Fruit fly (Drosophila melanogaster) whole organism, wandering third instar larva: Measurements from ENCODE around the gene CG3123.
A peak's percentile ranks its signal among the peaks of the same experiment; 100 is the strongest.

Experiments used
- Abd-B ChIP-seq: fragments of >200 bp; optimal IDR thresholded peaks from 2 replicates; lab custom pipeline; 2017; ENCODE audit warnings: missing biosample characterization, missing genetic modification characterization
- CG32264 ChIP-seq: fragments of 200-800 bp; sonication (Bioruptor generic); optimal IDR thresholded peaks from 2 replicates; lab custom pipeline; 2016; ENCODE audit warnings: missing biosample characterization, missing genetic modification characterization
- CG9705 ChIP-seq: fragments of 200-800 bp; sonication (Bioruptor generic); optimal IDR thresholded peaks from 2 replicates; lab custom pipeline; 2018; ENCODE audit warnings: missing biosample characterization, mild to moderate bottlenecking, missing genetic modification characterization
- CrebA ChIP-seq: fragments of 200-800 bp; sonication (Bioruptor generic); optimal IDR thresholded peaks from 2 replicates; lab custom pipeline; 2016; ENCODE audit warnings: missing biosample characterization, mild to moderate bottlenecking, missing genetic modification characterization, borderline replicate concordance
- Dfd ChIP-seq: fragments of >200 bp; optimal IDR thresholded peaks from 2 replicates; lab custom pipeline; 2017; ENCODE audit warnings: missing biosample characterization, missing genetic modification characterization
- Dif ChIP-seq: fragments of 200-275, 200-300 bp; sonication (Bioruptor generic); optimal IDR thresholded peaks from 2 replicates; lab custom pipeline; 2018; ENCODE audit warnings: missing biosample characterization, missing genetic modification characterization; ENCODE audit not compliant: partially characterized antibody
- GATAd ChIP-seq: sonication (Bioruptor generic); optimal IDR thresholded peaks from 2 replicates; lab custom pipeline; 2016; ENCODE audit warnings: missing biosample characterization, missing genetic modification characterization
- HLH106 ChIP-seq: fragments of 200-800 bp; optimal IDR thresholded peaks from 3 replicates; lab custom pipeline; 2019; ENCODE audit warnings: missing biosample characterization, mild to moderate bottlenecking, missing genetic modification characterization, moderate library complexity
- Hnf4 ChIP-seq: fragments of 200-800 bp; sonication (Bioruptor generic); optimal IDR thresholded peaks from 2 replicates; lab custom pipeline; 2016; ENCODE audit warnings: missing biosample characterization, mild to moderate bottlenecking, missing genetic modification characterization
- Hr78 ChIP-seq: fragments of >200 bp; optimal IDR thresholded peaks from 2 replicates; lab custom pipeline; 2017; ENCODE audit warnings: missing biosample characterization, missing genetic modification characterization
- Hr83 ChIP-seq: fragments of 200-300 bp; sonication (Bioruptor generic); optimal IDR thresholded peaks from 2 replicates; lab custom pipeline; 2016; ENCODE audit warnings: missing biosample characterization, mild to moderate bottlenecking, missing genetic modification characterization, moderate library complexity; ENCODE audit not compliant: poor library complexity, severe bottlenecking
- Jra ChIP-seq: sonication (Bioruptor generic); optimal IDR thresholded peaks from 2 replicates; lab custom pipeline; 2016; ENCODE audit warnings: missing biosample characterization, missing genetic modification characterization
- Mio ChIP-seq: sonication (Bioruptor generic); optimal IDR thresholded peaks from 2 replicates; lab custom pipeline; 2016; ENCODE audit warnings: missing biosample characterization, missing genetic modification characterization
- Myc ChIP-seq: fragments of >200 bp; optimal IDR thresholded peaks from 2 replicates; lab custom pipeline; 2017
- N ChIP-seq: fragments of >200 bp; optimal IDR thresholded peaks from 2 replicates; lab custom pipeline; 2018; ENCODE audit warnings: missing biosample characterization, missing external identifiers, missing genetic modification characterization
- OdsH ChIP-seq: fragments of 200-800 bp; sonication (Bioruptor generic); optimal IDR thresholded peaks from 2 replicates; lab custom pipeline; 2016; ENCODE audit warnings: missing biosample characterization, mild to moderate bottlenecking, missing genetic modification characterization
- Rel ChIP-seq, 2 experiments: fragments of 200-800 bp; sonication (Bioruptor generic) in 1 of 2; optimal IDR thresholded peaks; 2 replicates in 1 of 2; 3 replicates in 1 of 2; lab custom pipeline; 2016 to 2019; ENCODE audit warnings: mild to moderate bottlenecking in 2 of 2, missing biosample characterization in 2 of 2, missing genetic modification characterization in 2 of 2, moderate library complexity in 1 of 2
- Sp1 ChIP-seq: fragments of 200-800 bp; sonication (Bioruptor generic); optimal IDR thresholded peaks from 3 replicates; lab custom pipeline; 2019; ENCODE audit warnings: missing biosample characterization, mild to moderate bottlenecking, missing genetic modification characterization, moderate library complexity
- Vsx2 ChIP-seq: fragments of 200-300, 225-300 bp; sonication (Bioruptor generic); optimal IDR thresholded peaks from 2 replicates; lab custom pipeline; 2018; ENCODE audit warnings: missing biosample characterization, missing genetic modification characterization; ENCODE audit not compliant: partially characterized antibody
- br ChIP-seq: fragments of 200-800 bp; sonication (Bioruptor generic); optimal IDR thresholded peaks from 2 replicates; lab custom pipeline; 2016; ENCODE audit warnings: missing biosample characterization, missing genetic modification characterization
- brk ChIP-seq: fragments of 200-800 bp; sonication (Bioruptor generic); optimal IDR thresholded peaks from 2 replicates; lab custom pipeline; 2016; ENCODE audit warnings: missing biosample characterization, mild to moderate bottlenecking, missing genetic modification characterization
- dl ChIP-seq, 2 experiments: fragments of 175-275, 200-275 bp in 1 of 2; fragments of 200-275 bp in 1 of 2; sonication (Bioruptor generic); optimal IDR thresholded peaks; lab custom pipeline; 2018; ENCODE audit warnings: mild to moderate bottlenecking in 2 of 2, missing biosample characterization in 2 of 2, missing genetic modification characterization in 2 of 2, moderate library complexity in 2 of 2; ENCODE audit not compliant: partially characterized antibody in 2 of 2, insufficient read depth in 1 of 2
- dmrt93B ChIP-seq: fragments of 200-800 bp; sonication (Bioruptor generic); optimal IDR thresholded peaks from 2 replicates; lab custom pipeline; 2018; ENCODE audit warnings: missing biosample characterization, mild to moderate bottlenecking, missing genetic modification characterization
- dsf ChIP-seq: sonication (Bioruptor generic); optimal IDR thresholded peaks from 2 replicates; lab custom pipeline; 2016; ENCODE audit warnings: missing biosample characterization, missing genetic modification characterization, borderline replicate concordance
- ey ChIP-seq: fragments of 200-800 bp; sonication (Bioruptor generic); optimal IDR thresholded peaks from 2 replicates; lab custom pipeline; 2016; ENCODE audit warnings: missing biosample characterization, missing genetic modification characterization
- foxo ChIP-seq, 2 experiments: fragments of 200-800 bp; sonication (Bioruptor generic); optimal IDR thresholded peaks; 2 replicates in 1 of 2; 3 replicates in 1 of 2; lab custom pipeline; 2016 to 2017; ENCODE audit warnings: missing biosample characterization in 2 of 2, missing genetic modification characterization in 2 of 2
- fru ChIP-seq: fragments of 200-800 bp; sonication (Bioruptor generic); optimal IDR thresholded peaks from 3 replicates; lab custom pipeline; 2016; ENCODE audit warnings: missing biosample characterization, mild to moderate bottlenecking, missing genetic modification characterization
- h ChIP-seq: fragments of 200-800 bp; sonication (Bioruptor generic); optimal IDR thresholded peaks from 3 replicates; lab custom pipeline; 2016; ENCODE audit warnings: missing biosample characterization, mild to moderate bottlenecking, missing genetic modification characterization
- jim ChIP-seq: fragments of 175-275, 200-325 bp; sonication (Bioruptor generic); optimal IDR thresholded peaks from 2 replicates; lab custom pipeline; 2016; ENCODE audit warnings: missing biosample characterization, mild to moderate bottlenecking, missing genetic modification characterization
- lola ChIP-seq: fragments of >200 bp; optimal IDR thresholded peaks from 2 replicates; lab custom pipeline; 2017; ENCODE audit warnings: missing biosample characterization, missing genetic modification characterization
- pan ChIP-seq: fragments of >200 bp; optimal IDR thresholded peaks from 2 replicates; lab custom pipeline; 2017
- psq ChIP-seq: fragments of 200-800 bp; sonication (Bioruptor generic); optimal IDR thresholded peaks from 3 replicates; lab custom pipeline; 2017; ENCODE audit warnings: missing biosample characterization, mild to moderate bottlenecking, missing genetic modification characterization, moderate library complexity
- rgr ChIP-seq: fragments of 200-800 bp; sonication (Bioruptor generic); optimal IDR thresholded peaks from 3 replicates; lab custom pipeline; 2016; ENCODE audit warnings: missing biosample characterization, mild to moderate bottlenecking, missing genetic modification characterization
- sage ChIP-seq: fragments of 200-800 bp; sonication (Bioruptor generic); optimal IDR thresholded peaks from 2 replicates; lab custom pipeline; 2016; ENCODE audit warnings: missing biosample characterization, mild to moderate bottlenecking, missing genetic modification characterization
- sv ChIP-seq: fragments of 200-800 bp; sonication (Bioruptor generic); optimal IDR thresholded peaks from 3 replicates; lab custom pipeline; 2016; ENCODE audit warnings: missing biosample characterization, missing genetic modification characterization
- tai ChIP-seq: sonication (Bioruptor generic); optimal IDR thresholded peaks from 2 replicates; lab custom pipeline; 2016; ENCODE audit warnings: missing biosample characterization, missing genetic modification characterization
- usp ChIP-seq: fragments of >200 bp; optimal IDR thresholded peaks from 2 replicates; lab custom pipeline; 2017; ENCODE audit warnings: missing biosample characterization, missing genetic modification characterization
- woc ChIP-seq: sonication (Bioruptor generic); optimal IDR thresholded peaks from 2 replicates; lab custom pipeline; 2016; ENCODE audit warnings: missing biosample characterization, mild to moderate bottlenecking, missing genetic modification characterization

Gene CG3123

DNA sequence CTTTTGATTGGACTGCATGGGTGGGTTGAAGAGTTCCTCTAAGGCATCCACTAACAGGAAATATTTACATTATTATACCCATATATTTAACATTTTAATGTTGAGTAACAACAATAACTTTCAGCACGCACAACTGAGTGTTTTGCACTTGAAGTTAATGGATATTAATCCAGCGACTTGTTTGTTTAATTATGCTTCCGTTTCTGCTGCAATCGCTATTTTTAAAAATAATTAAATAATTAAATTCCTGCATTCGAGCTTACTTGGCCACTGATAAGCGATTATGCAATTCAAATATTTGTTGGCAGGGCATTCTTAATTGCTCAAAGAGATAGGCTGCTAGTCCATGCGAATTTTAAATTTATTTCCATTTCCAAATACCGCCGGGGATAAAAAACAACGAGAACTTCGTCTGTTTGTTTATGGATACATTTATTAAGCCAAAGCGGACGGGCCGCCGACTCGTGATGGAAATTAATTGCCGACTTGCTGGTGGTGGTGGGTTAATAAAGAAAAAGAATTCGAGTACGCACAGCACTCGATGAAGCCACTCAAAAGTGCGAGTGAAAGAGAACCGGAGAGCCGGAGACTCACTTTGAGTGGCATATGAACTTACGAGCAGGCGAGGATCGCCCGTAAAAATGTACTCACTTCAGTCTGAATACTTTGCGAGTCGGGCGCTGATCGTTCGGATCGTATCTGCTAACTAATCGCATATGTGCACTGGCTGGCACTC, 36.7 kb upstream of the CG3123 start:
- TF ChIP-seq Sp1 (GFP tag; lab: Kevin White, UChicago): no peak
- no peak for TF ChIP-seq CrebA (GFP tag; lab: Kevin White, UChicago)
- no peak for TF ChIP-seq usp (GFP tag; lab: Kevin White, UChicago)
- peak; percentile 47 to 53 for TF ChIP-seq dl (GFP tag; optimal IDR thresholded peaks at IDR 0.05; lab: Kevin White, UChicago; ENCODE audit: insufficient read depth in 1 of 2, partially characterized antibody in 2 of 2)
- no peak for TF ChIP-seq dmrt93B (GFP tag; lab: Kevin White, UChicago)
- TF ChIP-seq fru: peak; percentile 25
- TF ChIP-seq pan (lab: Kevin White, UChicago): no peak
- TF ChIP-seq jim (GFP tag; lab: Kevin White, UChicago): no peak
- TF ChIP-seq dsf: no peak
- peak; percentile 8 for TF ChIP-seq rgr (GFP tag; lab: Kevin White, UChicago)
- TF ChIP-seq tai (GFP tag; lab: Kevin White, UChicago): no peak
- TF ChIP-seq br (GFP tag; lab: Kevin White, UChicago): no peak
- TF ChIP-seq foxo (GFP tag; optimal IDR thresholded peaks at IDR 0.05; lab: Kevin White, UChicago): peak in 1 of 2 experiments; percentile 2
- TF ChIP-seq CG32264 (GFP tag; lab: Kevin White, UChicago): no peak
- TF ChIP-seq GATAd (GFP tag; lab: Kevin White, UChicago): no peak
- TF ChIP-seq Hr83: no peak
- TF ChIP-seq Hr78 (GFP tag; lab: Kevin White, UChicago): no peak
- no peak for TF ChIP-seq brk (GFP tag; lab: Kevin White, UChicago)
- TF ChIP-seq OdsH (GFP tag; lab: Kevin White, UChicago): no peak
- TF ChIP-seq Dfd (GFP tag; lab: Kevin White, UChicago): no peak
- TF ChIP-seq h (GFP tag; lab: Kevin White, UChicago): peak; percentile 1
- no peak for TF ChIP-seq lola (GFP tag; lab: Kevin White, UChicago)
- no peak for TF ChIP-seq HLH106 (tag; lab: Kevin White, UChicago)
- no peak for TF ChIP-seq N
- TF ChIP-seq sv: no peak
- no peak for TF ChIP-seq Abd-B (GFP tag; lab: Kevin White, UChicago)
- no peak for TF ChIP-seq Hnf4 (GFP tag; lab: Kevin White, UChicago)
- no peak for TF ChIP-seq Myc (lab: Kevin White, UChicago)
- TF ChIP-seq sage (GFP tag; lab: Kevin White, UChicago): no peak
- no peak for TF ChIP-seq woc (GFP tag; lab: Kevin White, UChicago)
- TF ChIP-seq Jra: no peak
- no peak for TF ChIP-seq Vsx2
- TF ChIP-seq Dif (GFP tag; lab: Kevin White, UChicago): peak; percentile 76
- no peak for TF ChIP-seq CG9705 (GFP tag; lab: Kevin White, UChicago)
- no peak for TF ChIP-seq ey (GFP tag; lab: Kevin White, UChicago)
- TF ChIP-seq Rel (GFP tag; optimal IDR thresholded peaks at IDR 0.05; lab: Kevin White, UChicago): no peak
- no peak for TF ChIP-seq Rel (tag; optimal IDR thresholded peaks at IDR 0.05; lab: Kevin White, UChicago)
- TF ChIP-seq psq (GFP tag; lab: Kevin White, UChicago): no peak
- no peak for TF ChIP-seq Mio (GFP tag; lab: Kevin White, UChicago)
- TF ChIP-seq, all 38 proteins: peak for 6

DNA sequence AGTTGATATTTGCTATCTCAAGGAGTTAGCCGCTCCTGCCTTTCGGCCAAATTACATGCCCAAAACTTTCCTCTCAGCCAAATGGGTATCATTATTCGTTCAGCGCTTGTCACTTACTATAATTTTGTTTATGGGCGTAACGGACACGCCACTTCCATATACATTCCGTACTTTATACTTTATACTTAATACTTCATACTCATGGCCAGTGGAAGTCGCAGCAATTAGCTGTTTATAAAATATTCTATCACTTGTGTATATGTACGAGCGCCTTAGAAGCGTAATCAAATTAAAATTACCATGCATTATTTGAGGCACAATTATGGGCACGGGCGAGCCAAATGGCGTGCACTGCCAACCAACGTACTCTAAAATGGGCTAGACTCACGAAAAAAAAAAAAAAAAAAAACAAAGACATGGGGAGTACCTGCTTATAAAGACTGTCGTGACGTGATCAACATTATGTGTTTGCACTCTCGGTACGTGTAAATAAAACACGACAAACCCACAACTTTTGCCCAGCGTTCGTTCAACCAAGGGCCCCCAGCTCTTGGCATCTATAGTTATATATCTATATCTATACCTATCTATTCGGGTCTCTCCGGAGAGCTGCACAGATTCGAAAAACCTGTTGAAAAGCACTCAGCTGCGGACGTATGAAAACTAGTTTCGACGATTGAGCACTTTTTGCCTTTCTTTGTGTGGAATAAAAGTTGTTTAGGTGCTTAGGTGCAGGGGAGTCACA, 36.0 kb upstream of the CG3123 start:
- TF ChIP-seq HLH106 (tag; lab: Kevin White, UChicago) (no peak), Hr83 (peak; percentile 32)
